Fruit fly (Drosophila melanogaster) whole organism, embryonic: ENCODE results near the gene cerv.

Experiments
- Aef1 ChIP-seq: fragments of 200-800 bp; sonication (Bioruptor generic); IDR thresholded peaks from 3 replicates; pipeline ENCODE4 v1.3.6; 2022; ENCODE audit warnings: missing biosample characterization, missing genetic modification characterization
- B-H2 ChIP-seq: fragments of 200-800 bp; sonication (Bioruptor generic); optimal IDR thresholded peaks from 2 replicates; lab custom pipeline; 2018; ENCODE audit warnings: missing biosample characterization, mild to moderate bottlenecking, missing genetic modification characterization
- Bteb2 ChIP-seq: fragments of 200-800 bp; sonication (Bioruptor generic); optimal IDR thresholded peaks from 2 replicates; lab custom pipeline; 2016; ENCODE audit warnings: missing biosample characterization, missing genetic modification characterization
- CG10543 ChIP-seq: fragments of 200-800 bp; sonication (Bioruptor generic); optimal IDR thresholded peaks from 3 replicates; lab custom pipeline; 2017; ENCODE audit warnings: missing biosample characterization, mild to moderate bottlenecking, missing genetic modification characterization, moderate library complexity
- CG12155 ChIP-seq: fragments of 200-800 bp; sonication (Bioruptor generic); optimal IDR thresholded peaks from 3 replicates; lab custom pipeline; 2016; ENCODE audit warnings: missing biosample characterization, missing genetic modification characterization
- CG14014 ChIP-seq: fragments of 200-800 bp; sonication (Bioruptor generic); IDR thresholded peaks from 2 replicates; pipeline ENCODE4 v1.3.6; 2022; ENCODE audit warnings: missing biosample characterization, missing genetic modification characterization
- CG16779 ChIP-seq: fragments of 200-800 bp; sonication (Bioruptor generic); IDR thresholded peaks from 2 replicates; pipeline ENCODE4 v1.3.6; 2022; ENCODE audit warnings: missing biosample characterization, missing genetic modification characterization
- CG17829 ChIP-seq: fragments of 200-800 bp; optimal IDR thresholded peaks from 2 replicates; lab custom pipeline; 2019; ENCODE audit warnings: missing biosample characterization, mild to moderate bottlenecking, missing genetic modification characterization, moderate library complexity
- CG18599 ChIP-seq: fragments of 200-800 bp; sonication (Bioruptor generic); optimal IDR thresholded peaks from 3 replicates; lab custom pipeline; 2017; ENCODE audit warnings: missing biosample characterization, missing genetic modification characterization, mild to moderate bottlenecking, moderate library complexity, missing genetic modification reagents
- CG2889 ChIP-seq: fragments of 200-800 bp; sonication (Bioruptor generic); IDR thresholded peaks from 3 replicates; pipeline ENCODE4 v1.3.6; 2022; ENCODE audit warnings: missing biosample characterization, missing genetic modification characterization
- CG31441 ChIP-seq: fragments of 200-800 bp; sonication (Bioruptor generic); IDR thresholded peaks from 2 replicates; pipeline ENCODE4 v1.3.6; 2022; ENCODE audit warnings: missing biosample characterization, missing genetic modification characterization
- CG3281 ChIP-seq: fragments of 200-800 bp; sonication (Bioruptor generic); optimal IDR thresholded peaks from 3 replicates; lab custom pipeline; 2017; ENCODE audit warnings: missing biosample characterization, mild to moderate bottlenecking, missing genetic modification characterization
- CG34224 ChIP-seq: fragments of 200-800 bp; sonication (Bioruptor generic); IDR thresholded peaks from 3 replicates; pipeline ENCODE4 v1.3.6; 2022; ENCODE audit warnings: missing biosample characterization, missing genetic modification characterization; ENCODE audit not compliant: partially characterized antibody
- CG4617 ChIP-seq: fragments of 200-800 bp; sonication (Bioruptor generic); optimal IDR thresholded peaks from 3 replicates; lab custom pipeline; 2016; ENCODE audit warnings: missing biosample characterization, missing genetic modification characterization, borderline replicate concordance
- CG5180 ChIP-seq: fragments of 200-800 bp; sonication (Bioruptor generic); optimal IDR thresholded peaks from 3 replicates; lab custom pipeline; 2017; ENCODE audit warnings: missing biosample characterization, missing genetic modification characterization, mild to moderate bottlenecking, moderate library complexity, missing genetic modification reagents
- CG6791 ChIP-seq: fragments of 200-800 bp; sonication (Bioruptor generic); IDR thresholded peaks from 3 replicates; pipeline ENCODE4 v1.3.6; 2022; ENCODE audit warnings: missing biosample characterization, missing genetic modification characterization; ENCODE audit not compliant: partially characterized antibody
- CG7786 ChIP-seq: fragments of 200-800 bp; sonication (Bioruptor generic); optimal IDR thresholded peaks from 2 replicates; lab custom pipeline; 2016; ENCODE audit warnings: missing biosample characterization, missing genetic modification characterization
- CG7839 ChIP-seq: fragments of 200-800 bp; sonication (Bioruptor generic); optimal IDR thresholded peaks from 3 replicates; lab custom pipeline; 2018; ENCODE audit warnings: missing biosample characterization, mild to moderate bottlenecking, missing genetic modification characterization, moderate library complexity
- CG8359 ChIP-seq: fragments of 200-800 bp; sonication (Bioruptor generic); optimal IDR thresholded peaks from 2 replicates; lab custom pipeline; 2017; ENCODE audit warnings: missing biosample characterization, mild to moderate bottlenecking, missing genetic modification characterization, borderline replicate concordance
- CG8388 ChIP-seq: fragments of 200-800 bp; sonication (Bioruptor generic); optimal IDR thresholded peaks from 2 replicates; lab custom pipeline; 2019; ENCODE audit warnings: missing biosample characterization, mild to moderate bottlenecking, missing genetic modification characterization, moderate library complexity
- CkIIα-i1 ChIP-seq: fragments of 200-800 bp; sonication (Bioruptor generic); IDR thresholded peaks from 2 replicates; pipeline ENCODE4 v1.3.6; 2022; ENCODE audit warnings: missing biosample characterization, missing genetic modification characterization
- Eip74EF ChIP-seq, 2 experiments: fragments of 200-800 bp in 1 of 2; fragments of >200 bp in 1 of 2; sonication (Bioruptor generic) in 1 of 2; optimal IDR thresholded peaks; 2 replicates each; lab custom pipeline; 2017 to 2019; ENCODE audit warnings: missing biosample characterization in 2 of 2, missing genetic modification characterization in 2 of 2, mild to moderate bottlenecking in 1 of 2, moderate library complexity in 1 of 2
- Ets97D ChIP-seq: fragments of 200-800 bp; sonication (Bioruptor generic); optimal IDR thresholded peaks from 3 replicates; lab custom pipeline; 2016; ENCODE audit warnings: missing biosample characterization, missing genetic modification characterization
- H15 ChIP-seq: fragments of 200-800 bp; sonication (Bioruptor generic); IDR thresholded peaks from 3 replicates; pipeline ENCODE4 v1.3.6; 2022; ENCODE audit warnings: missing biosample characterization, missing genetic modification characterization
- HLH54F ChIP-seq: fragments of 200-800 bp; sonication (Bioruptor generic); optimal IDR thresholded peaks from 3 replicates; lab custom pipeline; 2016; ENCODE audit warnings: missing biosample characterization, missing genetic modification characterization
- Hand ChIP-seq: fragments of 200-800 bp; sonication (Bioruptor generic); optimal IDR thresholded peaks from 2 replicates; lab custom pipeline; 2017; ENCODE audit warnings: mild to moderate bottlenecking, missing biosample characterization, missing genetic modification reagents, missing genetic modification characterization
- Myb ChIP-seq: fragments of 200-800 bp; sonication (Bioruptor generic); optimal IDR thresholded peaks from 2 replicates; lab custom pipeline; 2016; ENCODE audit warnings: missing biosample characterization, missing genetic modification characterization
- Poxn ChIP-seq: fragments of 200-800 bp; sonication (Bioruptor generic); IDR thresholded peaks from 2 replicates; pipeline ENCODE4 v1.3.6; 2022; ENCODE audit warnings: missing biosample characterization, missing genetic modification characterization
- ap ChIP-seq: fragments of 200-800 bp; sonication (Bioruptor generic); IDR thresholded peaks from 2 replicates; pipeline ENCODE4 v1.3.6; 2022; ENCODE audit warnings: missing biosample characterization, missing genetic modification characterization
- cad ChIP-seq: fragments of >200 bp; optimal IDR thresholded peaks from 2 replicates; lab custom pipeline; 2017; ENCODE audit warnings: missing biosample characterization, missing genetic modification characterization
- chinmo ChIP-seq: fragments of 200-800 bp; sonication (Bioruptor generic); IDR thresholded peaks from 4 replicates; pipeline ENCODE4 v1.3.6; 2022; ENCODE audit warnings: missing biosample characterization, missing genetic modification characterization; ENCODE audit not compliant: partially characterized antibody
- disco-r ChIP-seq: fragments of 200-800 bp; sonication (Bioruptor generic); optimal IDR thresholded peaks from 2 replicates; lab custom pipeline; 2016; ENCODE audit warnings: missing biosample characterization, missing genetic modification characterization
- dmrt11E ChIP-seq: fragments of 200-800 bp; sonication (Bioruptor generic); optimal IDR thresholded peaks from 3 replicates; lab custom pipeline; 2018; ENCODE audit warnings: missing biosample characterization, mild to moderate bottlenecking, missing genetic modification characterization, moderate library complexity
- dysf ChIP-seq: fragments of 200-800 bp; sonication (Bioruptor generic); IDR thresholded peaks from 3 replicates; pipeline ENCODE4 v1.3.6; 2022; ENCODE audit warnings: missing biosample characterization, missing genetic modification characterization
- ftz-f1 ChIP-seq: fragments of 200-800 bp; sonication (Bioruptor generic); optimal IDR thresholded peaks from 2 replicates; lab custom pipeline; 2016; ENCODE audit warnings: missing biosample characterization, missing genetic modification characterization
- grn ChIP-seq: fragments of 200-800 bp; sonication (Bioruptor generic); optimal IDR thresholded peaks from 3 replicates; lab custom pipeline; 2017; ENCODE audit warnings: missing biosample characterization, missing genetic modification characterization
- gt ChIP-seq: fragments of 200-800 bp; sonication (Bioruptor generic); IDR thresholded peaks from 2 replicates; pipeline ENCODE4 v1.3.6; 2022; ENCODE audit warnings: missing biosample characterization, missing genetic modification characterization
- hbn ChIP-seq: fragments of 200-800 bp; sonication (Bioruptor generic); IDR thresholded peaks from 2 replicates; pipeline ENCODE4 v1.3.6; 2022; ENCODE audit warnings: missing biosample characterization, missing genetic modification characterization; ENCODE audit not compliant: partially characterized antibody
- ken ChIP-seq: fragments of 200-800 bp; sonication (Bioruptor generic); IDR thresholded peaks from 3 replicates; pipeline ENCODE4 v1.3.6; 2022; ENCODE audit warnings: missing biosample characterization, missing genetic modification characterization
- lilli ChIP-seq: fragments of 200-800 bp; sonication (Bioruptor generic); optimal IDR thresholded peaks from 3 replicates; lab custom pipeline; 2016; ENCODE audit warnings: missing biosample characterization, missing genetic modification characterization
- mam ChIP-seq: fragments of 200-800 bp; sonication (Bioruptor generic); optimal IDR thresholded peaks from 3 replicates; lab custom pipeline; 2016; ENCODE audit warnings: missing biosample characterization, missing genetic modification characterization
- nom ChIP-seq: fragments of 200-800 bp; sonication (Bioruptor generic); optimal IDR thresholded peaks from 2 replicates; lab custom pipeline; 2017; ENCODE audit warnings: missing biosample characterization, missing genetic modification characterization, mild to moderate bottlenecking, moderate library complexity, missing genetic modification reagents
- pzg ChIP-seq: fragments of 200-800 bp; sonication (Bioruptor generic); optimal IDR thresholded peaks from 3 replicates; lab custom pipeline; 2018; ENCODE audit warnings: missing biosample characterization, mild to moderate bottlenecking, missing genetic modification characterization, moderate library complexity
- seq ChIP-seq: fragments of 200-800 bp; sonication (Bioruptor generic); IDR thresholded peaks from 2 replicates; pipeline ENCODE4 v1.3.6; 2022; ENCODE audit warnings: missing biosample characterization, missing genetic modification characterization
- slp2 ChIP-seq: fragments of 200-800 bp; sonication (Bioruptor generic); optimal IDR thresholded peaks from 2 replicates; lab custom pipeline; 2016; ENCODE audit warnings: missing biosample characterization, missing genetic modification characterization
- so ChIP-seq: fragments of 200-800 bp; sonication (Bioruptor generic); IDR thresholded peaks from 3 replicates; pipeline ENCODE4 v1.3.6; 2022; ENCODE audit warnings: missing biosample characterization, missing genetic modification characterization
- sqz ChIP-seq: fragments of 200-800 bp; sonication (Bioruptor generic); optimal IDR thresholded peaks from 3 replicates; lab custom pipeline; 2018; ENCODE audit warnings: missing biosample characterization, mild to moderate bottlenecking, missing genetic modification characterization
- vfl ChIP-seq: fragments of 200-800 bp; sonication (Bioruptor generic); optimal IDR thresholded peaks from 2 replicates; lab custom pipeline; 2016; ENCODE audit warnings: missing biosample characterization, missing genetic modification characterization
- zfh1 ChIP-seq: fragments of 200-800 bp; sonication (Bioruptor generic); IDR thresholded peaks from 3 replicates; pipeline ENCODE4 v1.3.6; 2022; ENCODE audit warnings: missing biosample characterization, missing genetic modification characterization

cerv gene

dm6 chrX:15618953-15619630 lies 41.1 kb upstream of the cerv start (continued):
- TF ChIP-seq CG18599 (GFP tag; lab: Kevin White, UChicago) (peak; percentile 80), Poxn (no peak), CG4617 (GFP tag; lab: Kevin White, UChicago) (peak; percentile 53), CG3281 (GFP tag; lab: Kevin White, UChicago) (peak; percentile 69), CG14014 (GFP tag; lab: Robert Waterston, UW) (peak; percentile 72), Bteb2 (GFP tag; lab: Kevin White, UChicago) (peak; percentile 49), CG10543 (GFP tag; lab: Kevin White, UChicago) (peak; percentile 57), CG17829 (tag; lab: Kevin White, UChicago) (peak; percentile 80), ap (GFP tag; lab: Robert Waterston, UW) (peak; percentile 80), dmrt11E (peak; percentile 74), CG12155 (GFP tag; lab: Kevin White, UChicago) (peak; percentile 76), CG8388 (GFP tag; lab: Kevin White, UChicago) (peak; percentile 78), ftz-f1 (GFP tag; lab: Kevin White, UChicago) (no peak), CkIIα-i1 (GFP tag; lab: Robert Waterston, UW) (peak; percentile 20; the same call in 1 of the 2 replicates), dysf (peak; percentile 85), so (GFP tag; lab: Robert Waterston, UW) (peak; percentile 52; the same call in 1 of the 3 replicates), gt (GFP tag; lab: Robert Waterston, UW) (peak; percentile 56; the same call in 1 of the 2 replicates), CG34224 (GFP tag; lab: Robert Waterston, UW) (no peak), seq (GFP tag; lab: Robert Waterston, UW) (peak; percentile 60), CG31441 (GFP tag; lab: Robert Waterston, UW) (peak; percentile 81), mam (GFP tag; lab: Kevin White, UChicago) (peak; percentile 76), ken (GFP tag; lab: Robert Waterston, UW) (peak; percentile 83), CG5180 (GFP tag; lab: Kevin White, UChicago) (peak; percentile 59), CG8359 (GFP tag; lab: Kevin White, UChicago) (peak; percentile 83), vfl (peak; percentile 27), Hand (GFP tag; lab: Kevin White, UChicago) (peak; percentile 30), CG6791 (GFP tag; lab: Robert Waterston, UW) (no peak), disco-r (GFP tag; lab: Kevin White, UChicago) (peak; percentile 25), CG7786 (GFP tag; lab: Kevin White, UChicago) (peak; percentile 77), chinmo (no peak), sqz (GFP tag; lab: Kevin White, UChicago) (peak; percentile 80), grn (peak; percentile 88), HLH54F (GFP tag; lab: Kevin White, UChicago) (peak; percentile 59), CG16779 (GFP tag; lab: Robert Waterston, UW) (0 out of 2 replicates have a peak, but pooled peaks have one; percentile 38), lilli (GFP tag; lab: Kevin White, UChicago) (peak; percentile 70), Aef1 (peak; percentile 78), cad (GFP tag; lab: Kevin White, UChicago) (no peak), pzg (GFP tag; lab: Kevin White, UChicago) (no peak), hbn (no peak), Eip74EF (GFP tag; optimal IDR thresholded peaks at IDR 0.05; lab: Kevin White, UChicago) (peak in 1 of 2 experiments; percentile 61), CG2889 (GFP tag; lab: Robert Waterston, UW) (peak; percentile 71), B-H2 (GFP tag; lab: Kevin White, UChicago) (peak; percentile 29), Myb (GFP tag; lab: Kevin White, UChicago) (peak; percentile 37), slp2 (GFP tag; lab: Kevin White, UChicago) (peak; percentile 60), nom (no peak), H15 (GFP tag; lab: Robert Waterston, UW) (peak; percentile 79), CG7839 (tag; lab: Kevin White, UChicago) (peak; percentile 87), Ets97D (GFP tag; lab: Kevin White, UChicago) (peak; percentile 19), zfh1 (peak; percentile 79)
